Worm (Caenorhabditis elegans) whole organism, L4 larva: Measurements from ENCODE around the gene C16C8.12.

Source experiments
- F37D6.2 ChIP-seq: sonication (generic microtip); optimal IDR thresholded peaks from 2 replicates; lab custom pipeline; 2016; ENCODE audit warnings: mild to moderate bottlenecking, missing genetic modification characterization, missing compliant biosample characterization
- F49E8.2 ChIP-seq: sonication (generic microtip); optimal IDR thresholded peaks from 2 replicates; lab custom pipeline; 2016; ENCODE audit warnings: missing compliant biosample characterization, mild to moderate bottlenecking, missing genetic modification characterization, borderline replicate concordance
- Y48G9A.11 ChIP-seq: fragments of 200-800 bp; sonication (Bioruptor generic); IDR thresholded peaks from 2 replicates; pipeline ENCODE4 v1.3.6; 2022; ENCODE audit warnings: missing genetic modification reagents, missing genetic modification characterization, missing compliant biosample characterization
- ZK546.5 ChIP-seq, 2 experiments: sonication (generic microtip); optimal IDR thresholded peaks; 2 replicates each; lab custom pipeline; 2017; ENCODE audit warnings: missing biosample characterization in 2 of 2, missing genetic modification characterization in 2 of 2
- aha-1 ChIP-seq: fragments of 150-350 bp; peaks from one replicate; lab custom pipeline; 2014; ENCODE audit warnings: missing biosample characterization, missing genetic modification characterization
- aly-2 ChIP-seq: sonication (generic microtip); optimal IDR thresholded peaks from 2 replicates; lab custom pipeline; 2018; ENCODE audit warnings: missing biosample characterization, missing genetic modification characterization
- ceh-32 ChIP-seq: sonication (generic microtip); optimal IDR thresholded peaks from 2 replicates; lab custom pipeline; 2016; ENCODE audit warnings: mild to moderate bottlenecking, missing genetic modification characterization, missing compliant biosample characterization; ENCODE audit not compliant: poor library complexity
- ceh-82 ChIP-seq: sonication (generic microtip); optimal IDR thresholded peaks from 2 replicates; lab custom pipeline; 2017; ENCODE audit warnings: missing biosample characterization, missing genetic modification characterization
- ces-1 ChIP-seq: fragments of 150-350 bp; sonication (generic microtip); optimal IDR thresholded peaks from 4 replicates; lab custom pipeline; 2014; ENCODE audit warnings: missing biosample characterization, missing genetic modification reagents, missing genetic modification characterization
- cey-2 ChIP-seq: sonication (generic microtip); optimal IDR thresholded peaks from 3 replicates; lab custom pipeline; 2017; ENCODE audit warnings: missing genetic modification characterization, mild to moderate bottlenecking, missing compliant biosample characterization, antibody characterized with exemption, borderline replicate concordance; ENCODE audit not compliant: insufficient read depth
- ctbp-1 ChIP-seq: fragments of 200-800 bp; sonication (Bioruptor generic); IDR thresholded peaks from 2 replicates; pipeline ENCODE4 v1.3.6; 2022; ENCODE audit warnings: missing genetic modification reagents, missing genetic modification characterization, missing compliant biosample characterization
- daf-12 ChIP-seq: fragments of 150-350 bp; optimal IDR thresholded peaks from 2 replicates; lab custom pipeline; 2014; ENCODE audit warnings: missing biosample characterization, missing genetic modification reagents, missing genetic modification characterization
- dmd-6 ChIP-seq: fragments of 200-800 bp; sonication (Bioruptor generic); IDR thresholded peaks from 2 replicates; pipeline ENCODE4 v1.3.6; 2022; ENCODE audit warnings: missing genetic modification reagents, missing genetic modification characterization, missing compliant biosample characterization
- dmd-8 ChIP-seq: fragments of 200-800 bp; sonication (Bioruptor generic); IDR thresholded peaks from 2 replicates; pipeline ENCODE4 v1.3.6; 2022; ENCODE audit warnings: missing genetic modification characterization, missing compliant biosample characterization
- dmd-9 ChIP-seq: fragments of 200-800 bp; sonication (Bioruptor generic); IDR thresholded peaks from 2 replicates; pipeline ENCODE4 v1.3.6; 2022; ENCODE audit warnings: missing genetic modification reagents, missing genetic modification characterization, missing compliant biosample characterization
- dve-1 ChIP-seq: sonication (generic microtip); optimal IDR thresholded peaks from 2 replicates; lab custom pipeline; 2017; ENCODE audit warnings: antibody characterized with exemption, mild to moderate bottlenecking, missing genetic modification characterization, missing compliant biosample characterization; ENCODE audit not compliant: insufficient read depth
- egl-43 ChIP-seq: fragments of 200-800 bp; sonication (Bioruptor generic); IDR thresholded peaks from 2 replicates; pipeline ENCODE4 v1.3.6; 2022; ENCODE audit warnings: missing genetic modification reagents, missing genetic modification characterization, missing compliant biosample characterization
- fos-1 ChIP-seq: fragments of 150-350 bp; optimal IDR thresholded peaks from 2 replicates; lab custom pipeline; 2014; ENCODE audit warnings: missing biosample characterization, missing genetic modification characterization
- madf-9 ChIP-seq: fragments of 200-800 bp; sonication (Bioruptor generic); conservative IDR thresholded peaks from 2 replicates; pipeline ENCODE4 v1.3.6; 2022; ENCODE audit warnings: missing genetic modification reagents, missing genetic modification characterization, missing compliant biosample characterization
- mxl-2 ChIP-seq: fragments of 200-800 bp; sonication (Bioruptor generic); conservative IDR thresholded peaks from 2 replicates; pipeline ENCODE4 v1.3.6; 2022; ENCODE audit warnings: missing genetic modification reagents, missing genetic modification characterization, missing compliant biosample characterization
- mxl-3 ChIP-seq: fragments of 200-800 bp; sonication (Bioruptor generic); optimal IDR thresholded peaks from 2 replicates; lab custom pipeline; 2018; ENCODE audit warnings: mild to moderate bottlenecking, missing genetic modification characterization, missing compliant biosample characterization
- nhr-11 ChIP-seq: fragments of 150-350 bp; optimal IDR thresholded peaks from 2 replicates; lab custom pipeline; 2014; ENCODE audit warnings: missing biosample characterization, missing genetic modification characterization
- nhr-111 ChIP-seq: fragments of 200-800 bp; sonication (Bioruptor generic); optimal IDR thresholded peaks from 2 replicates; lab custom pipeline; 2018; ENCODE audit warnings: mild to moderate bottlenecking, missing genetic modification characterization, missing compliant biosample characterization
- nhr-25 ChIP-seq: sonication (generic microtip); optimal IDR thresholded peaks from 2 replicates; lab custom pipeline; 2017; ENCODE audit warnings: missing genetic modification characterization, mild to moderate bottlenecking, missing compliant biosample characterization, antibody characterized with exemption, moderate library complexity, borderline replicate concordance; ENCODE audit not compliant: insufficient read depth
- nhr-28 ChIP-seq: fragments of 150-350 bp; optimal IDR thresholded peaks from 2 replicates; lab custom pipeline; 2014; ENCODE audit warnings: missing biosample characterization, missing genetic modification characterization
- nhr-6 ChIP-seq: fragments of 150-350 bp; optimal IDR thresholded peaks from 2 replicates; lab custom pipeline; 2014; ENCODE audit warnings: missing biosample characterization, missing genetic modification characterization
- pha-4 ChIP-seq, 2 experiments: fragments of 150-350 bp in 1 of 2; fragments of 200-800 bp in 1 of 2; sonication (Bioruptor generic) in 1 of 2; IDR thresholded peaks in 1 of 2; optimal IDR thresholded peaks in 1 of 2; 2 replicates each; pipeline versions ENCODE4 v1.3.6 to Lab custom; 2014 to 2022; ENCODE audit warnings: missing genetic modification characterization in 2 of 2, missing genetic modification reagents in 2 of 2, missing biosample characterization in 1 of 2, missing compliant biosample characterization in 1 of 2
- pqm-1 ChIP-seq: sonication (generic microtip); optimal IDR thresholded peaks from 2 replicates; lab custom pipeline; 2017; ENCODE audit warnings: missing biosample characterization, missing genetic modification characterization
- rbr-2 ChIP-seq: sonication (generic microtip); optimal IDR thresholded peaks from 2 replicates; lab custom pipeline; 2016; ENCODE audit warnings: missing genotype, missing genetic modification characterization, missing compliant biosample characterization
- tra-1 ChIP-seq: fragments of 200-800 bp; sonication (Bioruptor generic); IDR thresholded peaks from 2 replicates; pipeline ENCODE4 v1.3.6; 2022; ENCODE audit warnings: missing genetic modification reagents, missing genetic modification characterization, missing compliant biosample characterization
- unc-39 ChIP-seq: sonication (generic microtip); optimal IDR thresholded peaks from 2 replicates; lab custom pipeline; 2017; ENCODE audit warnings: missing biosample characterization, missing genetic modification characterization
- zfp-2 ChIP-seq: sonication (generic microtip); optimal IDR thresholded peaks from 2 replicates; lab custom pipeline; 2016; ENCODE audit warnings: mild to moderate bottlenecking, missing genetic modification characterization, missing compliant biosample characterization
- zfp-3 ChIP-seq: fragments of 200-800 bp; sonication (Bioruptor generic); conservative IDR thresholded peaks from 2 replicates; pipeline ENCODE4 v1.3.6; 2022; ENCODE audit warnings: missing genetic modification reagents, missing genetic modification characterization, missing compliant biosample characterization
- ztf-11 ChIP-seq: fragments of 150-350 bp; optimal IDR thresholded peaks from 2 replicates; lab custom pipeline; 2014; ENCODE audit warnings: missing biosample characterization, missing genetic modification characterization

Gene C16C8.12

ce11 chrII:3452421-3452820 is at the start of gene C16C8.12:
TSS of gene C16C8.12 (plus strand) at chrII:3452721.
- no peak for TF ChIP-seq madf-9 (GFP tag; lab: Robert Waterston, UW)
- no peak for TF ChIP-seq mxl-2 (GFP tag; lab: Robert Waterston, UW)
- no peak for TF ChIP-seq tra-1 (GFP tag; lab: Robert Waterston, UW)
- no peak for TF ChIP-seq F37D6.2 (tag; lab: Kevin White, UChicago)
- no peak for TF ChIP-seq ZK546.5 (tag; optimal IDR thresholded peaks at IDR 0.05; lab: Kevin White, UChicago)
- no peak for TF ChIP-seq ceh-32 (tag; lab: Kevin White, UChicago)
- TF ChIP-seq ztf-11 (tag; lab: Kevin White, UChicago): no peak
- TF ChIP-seq ces-1 (GFP tag; lab: Kevin White, UChicago): no peak
- TF ChIP-seq nhr-111 (GFP tag; lab: Kevin White, UChicago): no peak
- no peak for TF ChIP-seq nhr-25 (tag; lab: Kevin White, UChicago)
- TF ChIP-seq dmd-8 (GFP tag; lab: Robert Waterston, UW): no peak
- no peak for TF ChIP-seq nhr-6 (tag; lab: Kevin White, UChicago)
- no peak for TF ChIP-seq cey-2 (tag; lab: Kevin White, UChicago)
- no peak for TF ChIP-seq fos-1 (tag; lab: Kevin White, UChicago)

DNA sequence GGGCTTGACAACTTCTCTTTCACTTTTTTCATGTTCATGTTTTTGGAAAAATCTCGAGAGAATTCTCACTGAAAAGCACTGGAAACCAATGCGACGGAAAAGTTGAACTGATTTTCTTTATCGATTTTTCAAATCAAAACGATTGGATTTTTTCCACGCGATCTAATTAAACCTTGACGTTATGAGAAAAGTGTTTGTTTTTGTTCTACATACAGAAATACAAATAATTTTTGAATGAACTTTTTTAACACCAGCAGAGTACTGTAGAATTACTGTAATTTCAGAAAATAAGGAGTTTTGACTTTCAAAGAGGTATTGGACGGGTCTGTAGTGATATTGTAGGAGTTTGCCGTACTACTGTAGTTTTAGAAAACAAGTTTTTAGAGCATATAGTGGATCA is 49.7 kb upstream of the C16C8.12 start, which contains the start of gene nep-10:
Gene nep-10, minus strand, starts transcription at position 101 of the 400 bp plus-strand sequence.
- TF ChIP-seq egl-43 (GFP tag; lab: Robert Waterston, UW) (no peak), ztf-11 (tag; lab: Kevin White, UChicago) (no peak), aha-1 (tag; lab: Kevin White, UChicago) (no peak), rbr-2 (tag; lab: Kevin White, UChicago) (no peak), dve-1 (tag; lab: Kevin White, UChicago) (no peak), nhr-28 (tag; lab: Kevin White, UChicago) (no peak), pha-4 (GFP tag; IDR thresholded peaks at IDR 0.05; lab: Robert Waterston, UW) (no peak), pha-4 (tag; optimal IDR thresholded peaks at IDR 0.05; lab: Kevin White, UChicago) (no peak)

DNA sequence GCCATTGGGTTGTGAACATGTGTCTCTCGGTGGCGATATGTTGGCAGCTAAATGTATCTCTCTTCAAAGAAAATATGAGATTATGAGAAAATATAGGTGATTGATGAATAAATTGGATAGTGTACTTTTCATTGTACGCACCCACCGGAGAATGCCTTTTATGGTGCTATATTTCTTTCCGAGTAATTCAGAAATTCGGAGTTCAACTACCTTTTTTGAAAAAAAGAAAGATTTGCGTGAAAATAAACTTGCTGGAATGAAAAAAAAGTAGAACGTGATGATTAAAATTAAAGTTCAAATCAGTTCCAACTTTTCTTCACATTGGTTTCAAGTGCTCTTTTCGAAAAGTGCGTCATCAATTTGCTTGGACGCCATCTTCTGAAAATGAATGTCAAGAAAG is 49.0 kb upstream of the C16C8.12 start, which contains the start of gene nep-8:
Gene nep-8, plus strand, starts transcription at position 301 of the 400 bp plus-strand sequence.
- TF ChIP-seq zfp-2 (no peak), nhr-25 (tag; lab: Kevin White, UChicago) (no peak), ZK546.5 (tag; optimal IDR thresholded peaks at IDR 0.05; lab: Kevin White, UChicago) (no peak), unc-39 (tag; lab: Kevin White, UChicago) (no peak), ctbp-1 (GFP tag; lab: Robert Waterston, UW) (no peak), aly-2 (no peak), F49E8.2 (tag; lab: Kevin White, UChicago) (no peak), mxl-3 (GFP tag; lab: Kevin White, UChicago) (no peak), pqm-1 (tag; lab: Kevin White, UChicago) (no peak), nhr-11 (tag; lab: Kevin White, UChicago) (no peak), Y48G9A.11 (GFP tag; lab: Robert Waterston, UW) (no peak), tra-1 (GFP tag; lab: Robert Waterston, UW) (no peak), daf-12 (tag; lab: Kevin White, UChicago) (no peak), dmd-6 (GFP tag; lab: Robert Waterston, UW) (no peak), ceh-82 (tag; lab: Kevin White, UChicago) (no peak), zfp-3 (no peak), dmd-9 (GFP tag; lab: Robert Waterston, UW) (no peak)
